Worm (Caenorhabditis elegans): ENCODE results near the gene F55A11.6.

The F55A11.6 gene

DNA sequence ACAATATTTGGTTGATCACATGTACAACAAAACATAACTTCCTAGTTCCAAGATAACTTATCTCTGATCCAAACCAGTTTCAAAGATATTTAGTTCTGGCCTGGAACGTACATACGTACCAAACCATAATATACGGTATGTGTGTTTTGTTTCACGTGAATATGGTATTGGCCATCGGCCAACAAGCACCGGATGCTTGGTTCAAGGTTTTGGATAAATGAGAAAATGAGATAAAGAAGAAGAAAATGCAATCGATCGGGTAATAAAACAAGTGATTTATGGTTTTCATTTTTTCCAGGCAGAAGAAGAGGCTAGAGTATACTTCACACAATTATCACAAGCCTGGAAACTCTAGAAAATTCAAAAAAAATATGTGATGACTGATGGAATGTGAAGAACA is 18.7 kb downstream of the F55A11.6 start (continued):
- no peak for TF ChIP-seq alr-1 (tag; optimal IDR thresholded peaks at IDR 0.05)

DNA sequence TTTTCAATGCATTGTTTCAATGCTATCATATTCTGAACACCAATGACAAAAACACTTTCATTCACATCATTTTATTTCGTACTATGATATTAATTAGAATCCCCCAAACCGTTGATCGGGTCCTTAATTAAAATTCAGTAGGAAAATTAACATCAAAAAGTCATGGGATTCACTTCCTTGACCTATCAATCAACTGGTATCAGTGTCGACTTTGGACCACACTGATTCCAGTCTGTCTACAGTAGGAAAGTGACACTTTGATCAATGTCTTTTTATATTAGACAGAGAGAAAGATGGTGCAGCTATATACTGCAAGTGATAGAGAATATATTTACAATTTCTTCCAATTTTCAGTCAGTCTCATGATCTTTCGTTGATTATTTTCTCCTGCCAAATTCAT is 19.7 kb downstream of the F55A11.6 start:
- TF ChIP-seq C34F6.9 (tag; optimal IDR thresholded peaks at IDR 0.05) (no peak), nhr-237 (tag; optimal IDR thresholded peaks at IDR 0.05) (no peak), nhr-25 (tag; optimal IDR thresholded peaks at IDR 0.05) (peak; percentile 53), crh-2 (tag; optimal IDR thresholded peaks at IDR 0.05) (peak; percentile 8), sma-9 (GFP tag; optimal IDR thresholded peaks at IDR 0.05) (peak; percentile 81), sma-9 (tag; optimal IDR thresholded peaks at IDR 0.05) (no peak), nhr-21 (tag; optimal IDR thresholded peaks at IDR 0.05) (peak; percentile 13), sma-3 (GFP tag; optimal IDR thresholded peaks at IDR 0.05) (peak; percentile 17), blmp-1 (tag; optimal IDR thresholded peaks at IDR 0.05; ENCODE audit: insufficient read depth) (peak; percentile 2)

DNA sequence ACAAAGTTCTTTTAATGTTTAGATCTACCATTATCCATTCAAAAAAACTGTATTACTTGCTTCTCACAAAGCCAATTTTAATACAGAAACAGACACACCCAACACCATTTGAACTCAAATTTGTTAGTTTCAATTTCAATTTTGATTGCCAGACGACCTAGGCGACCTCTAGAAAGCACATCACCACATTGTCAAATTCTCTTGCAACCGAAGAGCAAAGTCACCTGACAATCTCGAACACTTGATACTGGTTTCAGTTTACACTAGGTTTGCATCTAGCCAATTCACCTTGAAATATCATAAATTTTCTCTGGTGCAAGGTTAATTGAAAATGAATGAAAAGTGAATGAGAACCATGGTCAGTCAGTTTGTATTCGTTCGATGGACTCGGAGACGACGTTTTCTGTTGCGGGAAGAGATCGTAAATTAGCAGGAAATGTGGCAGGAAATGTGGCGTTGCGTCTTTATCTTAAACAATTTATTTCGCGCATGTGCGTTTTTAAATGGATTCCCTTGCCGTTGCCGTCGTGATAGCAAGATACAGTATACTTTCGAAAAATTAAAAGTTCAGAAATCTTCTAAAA is 20.7 kb downstream of the F55A11.6 start:
- TF ChIP-seq nhr-12 (tag; optimal IDR thresholded peaks at IDR 0.05), result no peak
- no peak for TF ChIP-seq ztf-1 (GFP tag; conservative IDR thresholded peaks at IDR 0.05)
- TF ChIP-seq peb-1 (tag; optimal IDR thresholded peaks at IDR 0.05), result no peak
- TF ChIP-seq snpc-4 (tag; optimal IDR thresholded peaks at IDR 0.05), result no peak
- no peak for TF ChIP-seq zag-1 (tag; optimal IDR thresholded peaks at IDR 0.05)
- TF ChIP-seq sma-3 (GFP tag; optimal IDR thresholded peaks at IDR 0.05), result peak; percentile 13
- no peak for TF ChIP-seq nhr-10 (tag; optimal IDR thresholded peaks at IDR 0.05)
- TF ChIP-seq nhr-77 (tag; optimal IDR thresholded peaks at IDR 0.05), result no peak
- no peak for TF ChIP-seq F13H6.1 (tag; optimal IDR thresholded peaks at IDR 0.05)
- no peak for TF ChIP-seq C34F6.9 (tag; optimal IDR thresholded peaks at IDR 0.05)
- TF ChIP-seq sma-9 (GFP tag; optimal IDR thresholded peaks at IDR 0.05), result peak; percentile 70
- no peak for TF ChIP-seq sma-9 (tag; optimal IDR thresholded peaks at IDR 0.05)
- TF ChIP-seq crh-2 (tag; optimal IDR thresholded peaks at IDR 0.05), result peak; percentile 6
- peak; percentile 50 for TF ChIP-seq blmp-1 (tag; optimal IDR thresholded peaks at IDR 0.05; ENCODE audit: insufficient read depth)
- TF ChIP-seq nhr-21 (tag; optimal IDR thresholded peaks at IDR 0.05), result peak; percentile 24
- TF ChIP-seq nhr-25 (tag; optimal IDR thresholded peaks at IDR 0.05), result peak; percentile 68

DNA sequence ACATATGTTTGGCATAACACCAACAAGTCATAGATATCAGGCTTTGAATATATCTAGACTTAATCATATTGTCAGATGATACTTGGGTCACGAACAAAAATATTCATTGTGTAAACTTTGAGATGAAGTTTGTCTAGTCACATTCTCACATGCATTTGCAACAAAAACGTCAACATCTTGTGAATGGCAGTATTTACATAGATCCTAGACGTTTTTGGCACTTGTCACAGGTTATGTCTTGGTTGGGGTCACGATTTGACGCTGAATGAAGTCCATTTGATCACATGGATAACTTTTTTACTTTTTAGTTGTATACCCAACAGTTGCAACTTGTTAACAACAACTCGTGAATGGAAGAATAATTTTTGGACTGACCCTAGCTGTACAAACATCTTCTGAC is 21.7 kb downstream of the F55A11.6 start:
- TF ChIP-seq mdl-1 (tag; optimal IDR thresholded peaks at IDR 0.05), result no peak
- TF ChIP-seq nhr-129 (tag; optimal IDR thresholded peaks at IDR 0.05), result peak; percentile 49

DNA sequence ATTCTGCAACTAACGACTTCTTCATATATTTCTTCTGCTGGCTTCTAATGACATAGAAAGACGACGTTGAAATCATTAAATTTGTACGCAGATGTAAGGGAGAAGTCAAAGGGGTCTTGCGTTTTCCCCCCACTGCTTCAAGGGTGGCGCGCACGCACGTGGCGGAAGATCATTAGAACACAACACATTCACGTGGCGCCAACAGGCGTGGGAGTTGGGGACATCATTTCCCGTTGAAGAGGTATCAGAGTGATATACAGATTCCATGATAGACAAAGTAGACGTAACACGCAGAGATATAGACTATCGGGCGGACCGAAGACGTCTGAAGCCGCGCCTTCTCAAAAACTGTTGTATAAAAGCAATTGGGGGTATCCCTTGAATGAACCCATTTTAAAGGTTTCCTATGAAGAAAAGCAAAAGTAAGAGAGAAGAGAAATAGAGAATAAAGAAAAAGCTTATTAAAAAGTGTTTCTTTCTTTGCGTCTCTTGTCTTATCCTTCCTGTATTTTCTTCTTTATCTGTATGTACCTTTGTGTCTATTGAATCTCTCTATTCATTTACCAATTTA is 22.7 kb downstream of the F55A11.6 start:
- peak; percentile 82 for TF ChIP-seq Y55F3AM.14 (GFP tag; optimal IDR thresholded peaks at IDR 0.05)
- peak; percentile 98 for TF ChIP-seq nhr-21 (tag; optimal IDR thresholded peaks at IDR 0.05)
- TF ChIP-seq nhr-129 (tag; optimal IDR thresholded peaks at IDR 0.05), result peak; percentile 14
- no peak for TF ChIP-seq lin-11 (tag; optimal IDR thresholded peaks at IDR 0.05)
- peak; percentile 83 for TF ChIP-seq F13H6.1 (tag; optimal IDR thresholded peaks at IDR 0.05)
- no peak for TF ChIP-seq snpc-4 (tag; optimal IDR thresholded peaks at IDR 0.05)
- no peak for TF ChIP-seq skn-1 (tag; optimal IDR thresholded peaks at IDR 0.05)
- no peak for TF ChIP-seq elt-1 (tag; optimal IDR thresholded peaks at IDR 0.05)
- no peak for TF ChIP-seq ztf-11 (tag; optimal IDR thresholded peaks at IDR 0.05)
- no peak for TF ChIP-seq nhr-10 (tag; optimal IDR thresholded peaks at IDR 0.05)
- TF ChIP-seq ZK546.5 (tag; optimal IDR thresholded peaks at IDR 0.05), result no peak
- peak; percentile 95 for TF ChIP-seq blmp-1 (tag; optimal IDR thresholded peaks at IDR 0.05; ENCODE audit: insufficient read depth)
- peak; percentile 82 for TF ChIP-seq sem-4 (tag; optimal IDR thresholded peaks at IDR 0.05)
- TF ChIP-seq crh-2 (tag; optimal IDR thresholded peaks at IDR 0.05), result peak; percentile 65
- peak in 1 of 2 experiments; percentile 51 for TF ChIP-seq lsy-2 (tag; optimal IDR thresholded peaks at IDR 0.05)
- peak; percentile 59 for TF ChIP-seq egl-27 (tag; optimal IDR thresholded peaks at IDR 0.05)
- TF ChIP-seq nhr-237 (tag; optimal IDR thresholded peaks at IDR 0.05), result no peak
- TF ChIP-seq nhr-25 (tag; optimal IDR thresholded peaks at IDR 0.05), result peak; percentile 96
- peak; percentile 97 for TF ChIP-seq sma-3 (GFP tag; optimal IDR thresholded peaks at IDR 0.05)
- TF ChIP-seq ama-1 (optimal IDR thresholded peaks at IDR 0.05), result no peak
- no peak for TF ChIP-seq C34F6.9 (tag; optimal IDR thresholded peaks at IDR 0.05)
- peak; percentile 99 for TF ChIP-seq sma-9 (GFP tag; optimal IDR thresholded peaks at IDR 0.05)
- peak; percentile 42 for TF ChIP-seq sma-9 (tag; optimal IDR thresholded peaks at IDR 0.05)
- TF ChIP-seq unc-62 (GFP tag; optimal IDR thresholded peaks at IDR 0.05), result no peak
- peak; percentile 36 for TF ChIP-seq gmeb-1 (tag; optimal IDR thresholded peaks at IDR 0.05)
- TF ChIP-seq mdl-1 (tag; optimal IDR thresholded peaks at IDR 0.05), result peak; percentile 92 to 93

Measured in whole organism, L2 larva.